Worm (Caenorhabditis elegans) whole organism, L2 larva: ENCODE measurements around the gene col-78.

Experiments used
- C34F6.9 ChIP-seq: fragments of 150-350 bp; optimal IDR thresholded peaks from 2 replicates; lab custom pipeline; 2014; ENCODE audit warnings: missing biosample characterization, missing genetic modification characterization
- R02D3.7 ChIP-seq: fragments of 150-350 bp; optimal IDR thresholded peaks from 2 replicates; lab custom pipeline; 2014; ENCODE audit warnings: missing biosample characterization, missing genetic modification characterization
- ZK546.5 ChIP-seq: sonication (generic microtip); optimal IDR thresholded peaks from 2 replicates; lab custom pipeline; 2017; ENCODE audit warnings: missing biosample characterization, missing genetic modification characterization
- alr-1 ChIP-seq: fragments of 150-350 bp; optimal IDR thresholded peaks from 2 replicates; lab custom pipeline; 2014; ENCODE audit warnings: missing biosample characterization, missing genetic modification characterization
- aly-2 ChIP-seq: fragments of 150-350 bp; optimal IDR thresholded peaks from 2 replicates; lab custom pipeline; 2014; ENCODE audit warnings: missing biosample characterization, missing genetic modification characterization
- blmp-1 ChIP-seq: sonication (generic microtip); optimal IDR thresholded peaks from 2 replicates; lab custom pipeline; 2017; ENCODE audit warnings: missing genetic modification characterization, mild to moderate bottlenecking, missing compliant biosample characterization, antibody characterized with exemption, moderate library complexity; ENCODE audit not compliant: insufficient read depth
- elt-1 ChIP-seq: fragments of 150-350 bp; optimal IDR thresholded peaks from 2 replicates; lab custom pipeline; 2014; ENCODE audit warnings: missing biosample characterization, missing genetic modification characterization
- lin-13 ChIP-seq: fragments of 150-350 bp; optimal IDR thresholded peaks from 2 replicates; lab custom pipeline; 2014; ENCODE audit warnings: missing biosample characterization, missing genetic modification reagents, missing genetic modification characterization
- lsy-2 ChIP-seq, 2 experiments: fragments of 150-350 bp in 1 of 2; sonication (generic microtip) in 1 of 2; optimal IDR thresholded peaks; 2 replicates each; lab custom pipeline; 2014 to 2017; ENCODE audit warnings: missing biosample characterization in 2 of 2, missing genetic modification characterization in 2 of 2
- mab-5 ChIP-seq: fragments of 150-350 bp; optimal IDR thresholded peaks from 2 replicates; lab custom pipeline; 2014; ENCODE audit warnings: missing biosample characterization, missing genetic modification characterization
- nhr-10 ChIP-seq: sonication (generic microtip); optimal IDR thresholded peaks from 2 replicates; lab custom pipeline; 2017; ENCODE audit warnings: missing biosample characterization, missing genetic modification characterization
- nhr-129 ChIP-seq: fragments of 150-350 bp; optimal IDR thresholded peaks from 2 replicates; lab custom pipeline; 2014; ENCODE audit warnings: missing biosample characterization, missing genetic modification characterization
- nhr-21 ChIP-seq: fragments of 150-350 bp; optimal IDR thresholded peaks from 2 replicates; lab custom pipeline; 2014; ENCODE audit warnings: missing biosample characterization, missing genetic modification characterization
- nhr-23 ChIP-seq: fragments of 150-350 bp; optimal IDR thresholded peaks from 2 replicates; lab custom pipeline; 2014; ENCODE audit warnings: missing biosample characterization, missing genetic modification reagents, missing genetic modification characterization
- nhr-237 ChIP-seq: fragments of 150-350 bp; optimal IDR thresholded peaks from 2 replicates; lab custom pipeline; 2014; ENCODE audit warnings: missing biosample characterization, missing genetic modification characterization
- nhr-25 ChIP-seq: fragments of 150-350 bp; sonication (generic microtip); optimal IDR thresholded peaks from 3 replicates; lab custom pipeline; 2014; ENCODE audit warnings: missing biosample characterization, missing genetic modification characterization
- nhr-6 ChIP-seq: fragments of 150-350 bp; optimal IDR thresholded peaks from 2 replicates; lab custom pipeline; 2014; ENCODE audit warnings: missing biosample characterization, missing genetic modification characterization
- nhr-77 ChIP-seq: fragments of 150-350 bp; optimal IDR thresholded peaks from 2 replicates; lab custom pipeline; 2014; ENCODE audit warnings: missing biosample characterization, missing genetic modification characterization
- peb-1 ChIP-seq: fragments of 150-350 bp; optimal IDR thresholded peaks from 2 replicates; lab custom pipeline; 2014; ENCODE audit warnings: missing biosample characterization, missing genetic modification characterization
- sem-4 ChIP-seq: fragments of 150-350 bp; optimal IDR thresholded peaks from 2 replicates; lab custom pipeline; 2014; ENCODE audit warnings: missing biosample characterization, missing genetic modification reagents, missing genetic modification characterization
- sma-3 ChIP-seq: sonication (generic microtip); optimal IDR thresholded peaks from 2 replicates; lab custom pipeline; 2016; ENCODE audit warnings: missing genetic modification reagents, missing genetic modification characterization, missing compliant biosample characterization
- unc-55 ChIP-seq: fragments of 150-350 bp; sonication (generic microtip); optimal IDR thresholded peaks from 3 replicates; lab custom pipeline; 2014; ENCODE audit warnings: missing biosample characterization, missing genetic modification reagents, missing genetic modification characterization
- unc-62 ChIP-seq: fragments of 150-350 bp; optimal IDR thresholded peaks from 2 replicates; lab custom pipeline; 2014; ENCODE audit warnings: missing biosample characterization, missing genetic modification reagents, missing genetic modification characterization
- zag-1 ChIP-seq: fragments of 150-350 bp; optimal IDR thresholded peaks from 2 replicates; lab custom pipeline; 2014; ENCODE audit warnings: missing biosample characterization, missing genetic modification characterization
- ztf-1 ChIP-seq: fragments of 200-800 bp; sonication (Bioruptor generic); conservative IDR thresholded peaks from 2 replicates; pipeline ENCODE4 v1.3.6; 2022; ENCODE audit warnings: missing genetic modification characterization, missing compliant biosample characterization
- ztf-11 ChIP-seq: sonication (generic microtip); optimal IDR thresholded peaks from 2 replicates; lab custom pipeline; 2017; ENCODE audit warnings: missing biosample characterization, missing genetic modification characterization
- ztf-4 ChIP-seq: fragments of 150-350 bp; optimal IDR thresholded peaks from 2 replicates; lab custom pipeline; 2014; ENCODE audit warnings: missing biosample characterization, missing genetic modification characterization

Gene col-78

DNA sequence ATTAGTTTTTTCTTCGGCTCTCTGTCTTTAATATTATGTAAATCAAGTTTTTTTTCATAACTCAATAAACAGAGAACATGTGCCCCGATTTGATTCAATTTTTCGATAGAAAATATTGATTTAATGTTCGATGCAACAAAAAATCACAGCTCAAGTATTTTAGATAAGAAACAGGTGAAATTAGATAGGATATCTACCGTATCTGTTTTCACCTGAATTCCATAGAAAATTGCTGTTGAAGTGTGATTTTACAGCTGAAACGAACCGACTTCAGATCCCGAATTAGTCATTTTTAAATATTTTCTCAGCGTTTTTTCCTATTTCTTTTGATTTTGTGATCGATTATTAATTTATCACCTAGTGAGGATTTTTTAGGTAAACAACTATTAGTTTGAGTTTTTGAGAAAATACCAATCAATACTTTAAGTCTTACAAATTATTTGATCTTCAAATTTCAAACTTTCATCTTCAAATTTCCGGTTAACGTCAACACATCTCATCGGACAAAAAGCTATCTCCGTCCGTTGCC lies 13.1 kb upstream of the col-78 start, which contains the start of gene Y9C2UA.1:
Gene Y9C2UA.1, plus strand, starts transcription at position 479 of the 529 bp plus-strand sequence.
- TF ChIP-seq ZK546.5 (tag; lab: Kevin White, UChicago) (no peak), lin-13 (no peak), ztf-4 (tag; lab: Kevin White, UChicago) (no peak), nhr-23 (tag; lab: Kevin White, UChicago) (no peak)
- TF ChIP-seq, all 48 proteins: peak for 0

DNA sequence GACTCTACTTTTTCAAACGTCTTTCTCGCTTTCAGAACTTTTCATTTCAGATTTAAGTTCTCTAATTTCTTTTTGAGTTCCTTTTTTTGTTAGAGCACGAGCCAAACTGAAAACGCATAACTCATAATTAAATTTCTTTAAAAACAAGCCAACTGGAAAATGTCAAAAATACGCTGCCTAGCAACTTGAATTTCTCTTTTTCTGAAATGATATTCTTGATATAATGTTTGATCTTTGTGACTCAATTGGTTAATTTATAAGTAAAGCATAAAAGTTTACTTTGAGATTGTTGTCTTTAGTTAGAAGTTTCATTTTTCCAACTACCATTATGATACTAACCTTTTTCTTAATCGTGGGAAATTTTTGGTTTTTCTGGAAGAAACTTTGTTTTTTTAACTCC lies 11.2 kb upstream of the col-78 start:
- no peak for TF ChIP-seq ztf-4 (tag; lab: Kevin White, UChicago)
- no peak for TF ChIP-seq nhr-77
- no peak for TF ChIP-seq zag-1 (tag; lab: Kevin White, UChicago)
- no peak for TF ChIP-seq blmp-1
- TF ChIP-seq nhr-10 (tag; lab: Kevin White, UChicago) = no peak
- no peak for TF ChIP-seq nhr-129 (tag; lab: Kevin White, UChicago)
- TF ChIP-seq sem-4 (tag; lab: Kevin White, UChicago) = no peak
- TF ChIP-seq sma-3 (GFP tag; lab: Kevin White, UChicago) = no peak
- TF ChIP-seq, all 48 proteins: peak for 0

DNA sequence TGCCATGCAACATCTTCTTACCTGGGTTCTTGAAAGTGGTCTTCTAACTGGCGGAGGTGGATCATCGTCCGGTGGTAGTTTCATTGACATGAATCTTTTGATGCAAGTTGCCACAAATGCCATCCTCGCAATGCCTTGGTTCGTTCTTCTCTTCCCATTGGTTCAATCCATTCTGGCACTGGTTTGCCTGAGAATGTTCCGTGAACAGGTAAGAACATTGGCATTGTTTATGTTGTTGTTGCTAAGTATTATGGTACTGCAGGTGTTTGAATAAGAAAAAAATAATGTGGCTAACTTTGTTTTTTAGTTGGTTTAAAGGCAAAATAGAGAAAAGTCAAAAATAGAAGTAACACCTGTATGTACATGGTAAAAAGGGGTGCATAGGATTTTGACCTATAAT lies 8.5 kb upstream of the col-78 start:
- TF ChIP-seq lsy-2 (tag; optimal IDR thresholded peaks at IDR 0.05; lab: Kevin White, UChicago) = no peak
- no peak for TF ChIP-seq nhr-77
- TF ChIP-seq ztf-4 (tag; lab: Kevin White, UChicago) = no peak
- TF ChIP-seq R02D3.7 (tag; lab: Kevin White, UChicago) = no peak

DNA sequence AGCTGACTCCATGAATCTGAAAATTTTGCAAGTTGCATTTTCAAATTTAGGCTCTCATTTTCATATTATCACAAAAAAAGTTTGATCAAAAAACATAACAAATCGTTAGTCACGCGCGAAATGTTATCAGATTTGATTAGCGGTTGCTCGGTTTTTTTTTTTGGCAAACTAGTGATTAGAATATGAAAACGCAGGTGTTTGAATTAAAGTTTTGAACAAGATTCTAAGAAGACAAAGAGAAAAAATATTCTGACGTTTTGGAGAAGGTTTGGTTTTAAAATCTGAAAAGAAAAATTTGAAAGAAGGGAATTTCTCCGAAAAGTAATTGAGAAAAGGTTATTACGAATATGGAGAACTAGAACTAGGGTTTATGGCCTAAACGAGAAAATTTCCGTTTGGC lies 8.0 kb upstream of the col-78 start:
- TF ChIP-seq ZK546.5 (tag; lab: Kevin White, UChicago) = no peak

DNA sequence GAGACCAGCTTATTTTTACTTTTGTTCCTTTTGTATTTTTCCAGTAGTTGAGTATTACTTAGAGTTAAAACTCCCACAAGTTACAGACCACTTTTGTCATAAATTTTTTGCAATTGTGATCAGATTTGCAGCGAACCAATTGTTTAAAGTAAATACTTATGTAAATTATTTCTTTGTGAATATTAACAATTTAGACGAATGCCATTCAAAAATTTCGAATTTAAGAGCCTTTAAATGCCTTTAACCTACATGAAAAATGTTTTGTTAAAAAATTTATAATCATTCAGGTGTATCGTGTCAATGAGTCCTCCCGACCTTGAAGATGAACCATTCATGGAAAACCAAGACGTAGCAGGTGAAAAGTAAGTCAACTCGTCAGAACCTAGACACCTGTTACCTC lies 6.4 kb upstream of the col-78 start, which contains the start of gene W07A12.4:
Gene W07A12.4, plus strand, starts transcription at position 301 of the 400 bp plus-strand sequence.
- TF ChIP-seq nhr-129 (tag; lab: Kevin White, UChicago) = no peak
- TF ChIP-seq blmp-1 = no peak
- TF ChIP-seq sem-4 (tag; lab: Kevin White, UChicago) = no peak
- no peak for TF ChIP-seq elt-1 (tag; lab: Kevin White, UChicago)
- TF ChIP-seq nhr-237 (tag; lab: Kevin White, UChicago) = no peak

- no peak for TF ChIP-seq ztf-1 (GFP tag; lab: Robert Waterston, UW)
- no peak for TF ChIP-seq nhr-23 (tag; lab: Kevin White, UChicago)
- no peak for TF ChIP-seq zag-1 (tag; lab: Kevin White, UChicago)
- TF ChIP-seq ZK546.5 (tag; lab: Kevin White, UChicago) = no peak
- TF ChIP-seq lin-13 = no peak
- no peak for TF ChIP-seq C34F6.9
Observed at ce11 chrII:9148079-9148478, 4.3 kb upstream of the col-78 start.

- TF ChIP-seq nhr-21 = no peak
- TF ChIP-seq unc-62 (GFP tag; lab: Kevin White, UChicago) = no peak
- TF ChIP-seq unc-55 (GFP tag; lab: Kevin White, UChicago) = no peak
- no peak for TF ChIP-seq lin-13
- no peak for TF ChIP-seq peb-1 (tag; lab: Kevin White, UChicago)
- TF ChIP-seq nhr-10 (tag; lab: Kevin White, UChicago) = no peak
- no peak for TF ChIP-seq aly-2 (tag; lab: Kevin White, UChicago)
- no peak for TF ChIP-seq elt-1 (tag; lab: Kevin White, UChicago)
- TF ChIP-seq mab-5 = no peak
- no peak for TF ChIP-seq nhr-129 (tag; lab: Kevin White, UChicago)
- no peak for TF ChIP-seq lsy-2 (tag; optimal IDR thresholded peaks at IDR 0.05; lab: Kevin White, UChicago)
- TF ChIP-seq nhr-237 (tag; lab: Kevin White, UChicago) = no peak
- TF ChIP-seq nhr-6 (tag; lab: Kevin White, UChicago) = no peak
- TF ChIP-seq alr-1 (tag; lab: Kevin White, UChicago) = no peak
Observed at ce11 chrII:9154339-9154738, 2.0 kb downstream of the col-78 start.

ce11 chrII:9156277-9156676 lies 3.9 kb downstream of the col-78 start:
- TF ChIP-seq ztf-11 (tag; lab: Kevin White, UChicago) (no peak), nhr-21 (peak; percentile 0), nhr-25 (tag; lab: Kevin White, UChicago) (peak; percentile 45), nhr-129 (tag; lab: Kevin White, UChicago) (peak; percentile 67)
